Fruit fly (Drosophila melanogaster): ENCODE results near the gene Nmnat.

Nmnat gene

dm6 chr3R:24962470-24962869, 17.4 kb downstream of the Nmnat start (continued):
- TF ChIP-seq Hr4 (GFP tag; optimal IDR thresholded peaks at IDR 0.05) (peak; percentile 18), CG32006 (GFP tag; optimal IDR thresholded peaks at IDR 0.05) (no peak), Hr38 (GFP tag; optimal IDR thresholded peaks at IDR 0.05) (no peak), Hr39 (GFP tag; optimal IDR thresholded peaks at IDR 0.05) (peak; percentile 65), Sox102F (GFP tag; optimal IDR thresholded peaks at IDR 0.05) (peak; percentile 57), Ets21C (GFP tag; optimal IDR thresholded peaks at IDR 0.05) (peak; percentile 37), svp (GFP tag) (peak; percentile 80), Eip78C (GFP tag) (peak; percentile 54)

dm6 chr3R:24965403-24965802, 20.4 kb downstream of the Nmnat start:
- TF ChIP-seq CG3919 (GFP tag; optimal IDR thresholded peaks at IDR 0.05) = peak; percentile 41
- peak; percentile 26 for TF ChIP-seq cyc (GFP tag; optimal IDR thresholded peaks at IDR 0.05)
- TF ChIP-seq Lpt (GFP tag; optimal IDR thresholded peaks at IDR 0.05) = no peak
- TF ChIP-seq net (GFP tag; optimal IDR thresholded peaks at IDR 0.05) = no peak
- peak; percentile 43 for TF ChIP-seq vri (GFP tag; optimal IDR thresholded peaks at IDR 0.05)
- peak; percentile 6 for TF ChIP-seq CG32006 (GFP tag; optimal IDR thresholded peaks at IDR 0.05)
- TF ChIP-seq achi (GFP tag; optimal IDR thresholded peaks at IDR 0.05) = peak; percentile 7
- no peak for TF ChIP-seq spab (GFP tag; optimal IDR thresholded peaks at IDR 0.05)
- peak; percentile 25 for TF ChIP-seq OdsH (GFP tag; optimal IDR thresholded peaks at IDR 0.05)
- peak; percentile 34 for TF ChIP-seq Met (GFP tag; optimal IDR thresholded peaks at IDR 0.05)
- TF ChIP-seq esn (GFP tag; optimal IDR thresholded peaks at IDR 0.05) = peak; percentile 58
- peak; percentile 17 for TF ChIP-seq Eip75B (GFP tag; optimal IDR thresholded peaks at IDR 0.05)
- TF ChIP-seq fkh (GFP tag; optimal IDR thresholded peaks at IDR 0.05) = no peak
- TF ChIP-seq acj6 (GFP tag; optimal IDR thresholded peaks at IDR 0.05) = peak; percentile 34
- TF ChIP-seq Sox15 (GFP tag; optimal IDR thresholded peaks at IDR 0.05) = no peak
- no peak for TF ChIP-seq Hr4 (GFP tag; optimal IDR thresholded peaks at IDR 0.05)
- peak; percentile 34 for TF ChIP-seq topi (GFP tag; optimal IDR thresholded peaks at IDR 0.05)
- peak; percentile 81 for TF ChIP-seq Eip78C (GFP tag)
- TF ChIP-seq CG6163 (GFP tag; IDR thresholded peaks at IDR 0.05) = 0 out of 3 replicates have a peak, but pooled peaks have one; percentile 13
- peak; percentile 67 for TF ChIP-seq svp (GFP tag)
- TF ChIP-seq Hr39 (GFP tag; optimal IDR thresholded peaks at IDR 0.05) = peak; percentile 46
- peak; percentile 37 for TF ChIP-seq CG10631 (GFP tag; optimal IDR thresholded peaks at IDR 0.05)
- peak; percentile 6 for TF ChIP-seq lz (GFP tag; optimal IDR thresholded peaks at IDR 0.05)
- no peak for TF ChIP-seq pdm3 (GFP tag; optimal IDR thresholded peaks at IDR 0.05)
- TF ChIP-seq Sox102F (GFP tag; optimal IDR thresholded peaks at IDR 0.05) = peak; percentile 16
- TF ChIP-seq Eip93F (GFP tag; optimal IDR thresholded peaks at IDR 0.05) = no peak
- peak; percentile 24 for TF ChIP-seq Smox (GFP tag; optimal IDR thresholded peaks at IDR 0.05)
- TF ChIP-seq Sox14 (GFP tag; optimal IDR thresholded peaks at IDR 0.05) = peak; percentile 31
- TF ChIP-seq CG31627 (GFP tag; optimal IDR thresholded peaks at IDR 0.05) = peak; percentile 38
- TF ChIP-seq salr (GFP tag; optimal IDR thresholded peaks at IDR 0.05) = peak; percentile 1 to 49
- peak in 1 of 2 experiments; percentile 12 for TF ChIP-seq ss (GFP tag; optimal IDR thresholded peaks at IDR 0.05)

dm6 chr3R:24966578-24966977, 21.5 kb downstream of the Nmnat start:
- TF ChIP-seq OdsH (GFP tag; optimal IDR thresholded peaks at IDR 0.05) (peak; percentile 25), Smox (GFP tag; optimal IDR thresholded peaks at IDR 0.05) (peak; percentile 19), CG6163 (GFP tag; IDR thresholded peaks at IDR 0.05) (no peak), CG1621 (tag; optimal IDR thresholded peaks at IDR 0.05) (no peak), fd85E (GFP tag; optimal IDR thresholded peaks at IDR 0.05) (no peak), CG32006 (GFP tag; optimal IDR thresholded peaks at IDR 0.05) (peak; percentile 63), Eip78C (GFP tag) (peak; percentile 37), fkh (GFP tag; optimal IDR thresholded peaks at IDR 0.05) (no peak), Eip75B (GFP tag; optimal IDR thresholded peaks at IDR 0.05) (no peak), CG4318 (GFP tag; optimal IDR thresholded peaks at IDR 0.05) (peak; percentile 21), CG8632 (GFP tag; optimal IDR thresholded peaks at IDR 0.05) (peak; percentile 3), CG6792 (GFP tag; optimal IDR thresholded peaks at IDR 0.05) (no peak), esn (GFP tag; optimal IDR thresholded peaks at IDR 0.05) (peak; percentile 28), svp (GFP tag) (peak; percentile 77), Hr39 (GFP tag; optimal IDR thresholded peaks at IDR 0.05) (peak; percentile 16), Hr4 (GFP tag; optimal IDR thresholded peaks at IDR 0.05) (no peak), CG11902 (GFP tag; optimal IDR thresholded peaks at IDR 0.05) (no peak), Sox102F (GFP tag; optimal IDR thresholded peaks at IDR 0.05) (peak; percentile 22), Met (GFP tag; optimal IDR thresholded peaks at IDR 0.05) (peak; percentile 33)

Measured in whole organism, prepupa.